Worm (Caenorhabditis elegans): ENCODE measurements around the gene cutl-5.

cutl-5 gene

DNA sequence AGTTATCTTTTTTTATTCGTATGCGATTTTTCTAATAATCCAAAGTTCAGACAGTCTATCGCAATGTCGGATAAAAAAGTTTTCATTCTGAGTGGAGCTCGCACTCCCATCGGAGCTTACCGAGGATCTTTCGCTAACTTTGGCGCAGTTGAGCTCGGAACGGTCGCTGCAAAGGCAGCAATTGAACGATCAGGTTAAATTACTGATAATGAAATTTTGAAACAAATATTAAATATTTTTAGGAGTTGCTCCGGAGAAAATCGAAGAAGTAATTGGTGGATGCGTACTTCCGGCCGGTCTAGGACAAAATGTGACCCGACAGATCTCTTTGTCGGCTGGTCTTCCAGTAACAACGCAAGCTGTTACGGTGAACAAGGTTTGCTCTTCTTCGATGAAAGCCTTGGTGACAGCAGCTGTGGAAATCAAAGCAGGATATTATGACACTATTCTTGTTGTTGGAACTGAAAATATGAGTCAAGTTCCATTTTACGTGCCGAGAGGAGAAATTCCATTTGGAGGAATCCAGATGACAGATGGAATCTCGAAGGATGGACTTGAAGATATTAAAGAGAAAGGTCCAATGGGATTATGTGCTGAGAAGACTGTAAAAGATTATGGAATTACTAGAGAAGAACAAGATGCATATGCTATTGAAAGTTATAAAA, 40.0 kb downstream of the cutl-5 start, which contains the start of gene T02G5.7:
TSS of gene T02G5.7 (plus strand) at position 51 of the 665 bp plus-strand sequence.
- TF ChIP-seq cebp-2 (GFP tag; IDR thresholded peaks at IDR 0.05), result no peak
- TF ChIP-seq F57C9.4 (tag; optimal IDR thresholded peaks at IDR 0.05), result no peak
- TF ChIP-seq pbrm-1 (GFP tag; IDR thresholded peaks at IDR 0.05), result 0 out of 2 replicates have a peak, but pooled peaks have one; percentile 15
- peak; percentile 59; the same call in 1 of the 2 replicates for TF ChIP-seq B0336.3 (GFP tag; IDR thresholded peaks at IDR 0.05)
- 0 out of 2 replicates have a peak, but pooled peaks have one; percentile 44 for TF ChIP-seq C06A6.2 (GFP tag; conservative IDR thresholded peaks at IDR 0.05)
- TF ChIP-seq Y53G8AR.9 (GFP tag; conservative IDR thresholded peaks at IDR 0.05), result peak; percentile 78
- TF ChIP-seq madf-6 (GFP tag; IDR thresholded peaks at IDR 0.05), result peak; percentile 29; the same call in 1 of the 2 replicates
- no peak for TF ChIP-seq dpl-1 (GFP tag; optimal IDR thresholded peaks at IDR 0.05)
- TF ChIP-seq chd-7 (tag; optimal IDR thresholded peaks at IDR 0.05), result peak; percentile 21
- no peak for TF ChIP-seq Y53F4B.3 (GFP tag; IDR thresholded peaks at IDR 0.05)
- peak in 1 of 3 experiments; percentile 3 for TF ChIP-seq lin-35 (GFP tag; optimal IDR thresholded peaks at IDR 0.05)
- TF ChIP-seq lin-54 (GFP tag; optimal IDR thresholded peaks at IDR 0.05), result peak; percentile 5
- TF ChIP-seq F22D6.2 (tag; optimal IDR thresholded peaks at IDR 0.05), result no peak
- TF ChIP-seq lir-1 (GFP tag; conservative IDR thresholded peaks at IDR 0.05), result no peak
- peak; percentile 29 for TF ChIP-seq ama-1 (optimal IDR thresholded peaks at IDR 0.05)
- no peak for TF ChIP-seq ama-1 (GFP tag; optimal IDR thresholded peaks at IDR 0.05)
- TF ChIP-seq repo-1 (tag; optimal IDR thresholded peaks at IDR 0.05), result peak; percentile 8
- TF ChIP-seq cebp-1 (GFP tag; IDR thresholded peaks at IDR 0.05), result no peak
- TF ChIP-seq cebp-1 (tag; optimal IDR thresholded peaks at IDR 0.05), result peak; percentile 36
- TF ChIP-seq athp-1 (tag; optimal IDR thresholded peaks at IDR 0.05), result no peak
- TF ChIP-seq dpff-1 (tag; optimal IDR thresholded peaks at IDR 0.05), result peak; percentile 75
- no peak for TF ChIP-seq T07F8.4 (tag; optimal IDR thresholded peaks at IDR 0.05)
- TF ChIP-seq rcor-1 (GFP tag; IDR thresholded peaks at IDR 0.05), result no peak
- TF ChIP-seq ekl-4 (GFP tag; IDR thresholded peaks at IDR 0.05), result 0 out of 2 replicates have a peak, but pooled peaks have one; percentile 17
- no peak for TF ChIP-seq rpc-1 (optimal IDR thresholded peaks at IDR 0.05)
- no peak for TF ChIP-seq rpc-1 (tag; optimal IDR thresholded peaks at IDR 0.05)
- no peak for TF ChIP-seq rec-8 (tag; optimal IDR thresholded peaks at IDR 0.05)
- TF ChIP-seq snpc-3.4 (tag; optimal IDR thresholded peaks at IDR 0.05), result no peak
- peak; percentile 42; the same call in 1 of the 2 replicates for TF ChIP-seq nfyb-1 (GFP tag; IDR thresholded peaks at IDR 0.05)
- TF ChIP-seq him-1 (tag; optimal IDR thresholded peaks at IDR 0.05), result no peak
- TF ChIP-seq F52B5.7 (tag; optimal IDR thresholded peaks at IDR 0.05), result no peak
- no peak for TF ChIP-seq F57A8.1 (GFP tag; optimal IDR thresholded peaks at IDR 0.05)
- TF ChIP-seq zim-3 (tag; optimal IDR thresholded peaks at IDR 0.05), result peak; percentile 74
- peak; percentile 15 for TF ChIP-seq ztf-18 (tag; optimal IDR thresholded peaks at IDR 0.05)
- TF ChIP-seq tbx-9 (tag; optimal IDR thresholded peaks at IDR 0.05; ENCODE audit: borderline replicate concordance), result no peak
- peak; percentile 36 for TF ChIP-seq mcd-1 (GFP tag; IDR thresholded peaks at IDR 0.05)
- TF ChIP-seq madf-3 (GFP tag; IDR thresholded peaks at IDR 0.05), result no peak
- no peak for TF ChIP-seq F23B12.7 (tag; optimal IDR thresholded peaks at IDR 0.05; ENCODE audit: insufficient read depth)
- peak; percentile 20 for TF ChIP-seq ztf-22 (GFP tag; optimal IDR thresholded peaks at IDR 0.05)

ce11 chrII:7073537-7073913, 42.2 kb downstream of the cutl-5 start, which contains the start of gene kat-1:
kat-1 (plus strand) TSS chrII:7073814.
- no peak for TF ChIP-seq F23B12.7 (tag; optimal IDR thresholded peaks at IDR 0.05; ENCODE audit: insufficient read depth)
- no peak for TF ChIP-seq tbx-9 (tag; optimal IDR thresholded peaks at IDR 0.05; ENCODE audit: borderline replicate concordance)
- TF ChIP-seq C06A6.2 (GFP tag; conservative IDR thresholded peaks at IDR 0.05), result no peak
- TF ChIP-seq dox-1 (GFP tag; IDR thresholded peaks at IDR 0.05), result 0 out of 2 replicates have a peak, but pooled peaks have one; percentile 4
- no peak for TF ChIP-seq cebp-1 (GFP tag; IDR thresholded peaks at IDR 0.05)
- no peak for TF ChIP-seq cebp-1 (tag; optimal IDR thresholded peaks at IDR 0.05)
- TF ChIP-seq nhr-80 (tag; optimal IDR thresholded peaks at IDR 0.05), result no peak
- TF ChIP-seq pbrm-1 (GFP tag; IDR thresholded peaks at IDR 0.05), result no peak
- TF ChIP-seq efl-1 (GFP tag; optimal IDR thresholded peaks at IDR 0.05), result no peak
